Worm (Caenorhabditis elegans): ENCODE results near the gene E04D5.5.
"Not testable (repeated sequence)": the region's sequence is repeated elsewhere in the genome, so short reads cannot be mapped to it uniquely, and the experiment has no call there.

The E04D5.5 gene

ce11 chrII:10435836-10436235 lies 24.7 kb downstream of the E04D5.5 start, which contains the start of gene cut-4:
Gene cut-4 (plus strand): TSS chrII:10436136.
- TF ChIP-seq tbx-37 (GFP tag; conservative IDR thresholded peaks at IDR 0.05) (no peak), ets-7 (tag; optimal IDR thresholded peaks at IDR 0.05) (no peak), hmg-4 (GFP tag; optimal IDR thresholded peaks at IDR 0.05) (no peak), flt-1 (GFP tag; IDR thresholded peaks at IDR 0.05) (no peak), F13C5.2 (tag; optimal IDR thresholded peaks at IDR 0.05) (no peak), tbx-11 (GFP tag; IDR thresholded peaks at IDR 0.05) (no peak), aly-1 (tag; optimal IDR thresholded peaks at IDR 0.05) (no peak), ceh-13 (GFP tag; optimal IDR thresholded peaks at IDR 0.05) (no peak), tra-4 (tag; optimal IDR thresholded peaks at IDR 0.05) (no peak), hnd-1 (tag; optimal IDR thresholded peaks at IDR 0.05) (no peak), ama-1 (optimal IDR thresholded peaks at IDR 0.05) (no peak), ceh-36 (tag; optimal IDR thresholded peaks at IDR 0.05) (no peak), sea-1 (GFP tag; conservative IDR thresholded peaks at IDR 0.05) (no peak), pes-1 (GFP tag; IDR thresholded peaks at IDR 0.05) (no peak), scrt-1 (GFP tag; IDR thresholded peaks at IDR 0.05) (no peak), hmbx-1 (tag; optimal IDR thresholded peaks at IDR 0.05) (no peak), B0310.2 (tag; optimal IDR thresholded peaks at IDR 0.05) (no peak)

- TF ChIP-seq hmbx-1 (tag; optimal IDR thresholded peaks at IDR 0.05) (no peak), hmg-4 (GFP tag; optimal IDR thresholded peaks at IDR 0.05) (no peak), hnd-1 (tag; optimal IDR thresholded peaks at IDR 0.05) (no peak), flt-1 (GFP tag; IDR thresholded peaks at IDR 0.05) (no peak), scrt-1 (GFP tag; IDR thresholded peaks at IDR 0.05) (no peak), B0310.2 (tag; optimal IDR thresholded peaks at IDR 0.05) (no peak), tra-4 (tag; optimal IDR thresholded peaks at IDR 0.05) (no peak), ceh-36 (tag; optimal IDR thresholded peaks at IDR 0.05) (no peak), ceh-13 (GFP tag; optimal IDR thresholded peaks at IDR 0.05) (no peak)
Measured at ce11 chrII:10437840-10438239, 26.8 kb downstream of the E04D5.5 start.

ce11 chrII:10439976-10440375 lies 28.9 kb downstream of the E04D5.5 start, which contains the start of gene E04D5.4:
Gene E04D5.4 (plus strand): TSS chrII:10440276.
- no peak for TF ChIP-seq flt-1 (GFP tag; IDR thresholded peaks at IDR 0.05)
- TF ChIP-seq pes-1 (GFP tag; IDR thresholded peaks at IDR 0.05), result no peak
- no peak for TF ChIP-seq hnd-1 (tag; optimal IDR thresholded peaks at IDR 0.05)
- TF ChIP-seq tra-4 (tag; optimal IDR thresholded peaks at IDR 0.05), result no peak
- no peak for TF ChIP-seq B0310.2 (tag; optimal IDR thresholded peaks at IDR 0.05)
- TF ChIP-seq ets-7 (tag; optimal IDR thresholded peaks at IDR 0.05), result no peak

- not testable (repeated sequence) for TF ChIP-seq hmbx-1 (tag; optimal IDR thresholded peaks at IDR 0.05); ama-1 (optimal IDR thresholded peaks at IDR 0.05); F13C5.2 (tag; optimal IDR thresholded peaks at IDR 0.05)
Measured at ce11 chrII:10442846-10443245, 31.8 kb downstream of the E04D5.5 start, which contains the start of gene ZK673.1. Gene ZK673.1 (plus strand): TSS chrII:10443146.

ce11 chrII:10443898-10444297 lies 32.8 kb downstream of the E04D5.5 start:
- TF ChIP-seq hmg-4 (GFP tag; optimal IDR thresholded peaks at IDR 0.05), result no peak
- no peak for TF ChIP-seq tra-4 (tag; optimal IDR thresholded peaks at IDR 0.05)
- TF ChIP-seq ceh-13 (GFP tag; optimal IDR thresholded peaks at IDR 0.05), result no peak

ce11 chrII:10444971-10445707 lies 34.0 kb downstream of the E04D5.5 start:
- TF ChIP-seq ets-7 (tag; optimal IDR thresholded peaks at IDR 0.05) (no peak), hmg-4 (GFP tag; optimal IDR thresholded peaks at IDR 0.05) (no peak), B0310.2 (tag; optimal IDR thresholded peaks at IDR 0.05) (no peak), scrt-1 (GFP tag; IDR thresholded peaks at IDR 0.05) (no peak), tbx-11 (GFP tag; IDR thresholded peaks at IDR 0.05) (no peak), hmbx-1 (tag; optimal IDR thresholded peaks at IDR 0.05) (no peak), hnd-1 (tag; optimal IDR thresholded peaks at IDR 0.05) (no peak), sea-1 (GFP tag; conservative IDR thresholded peaks at IDR 0.05) (no peak), aly-1 (tag; optimal IDR thresholded peaks at IDR 0.05) (no peak), tbx-37 (GFP tag; conservative IDR thresholded peaks at IDR 0.05) (no peak), pes-1 (GFP tag; IDR thresholded peaks at IDR 0.05) (no peak), F13C5.2 (tag; optimal IDR thresholded peaks at IDR 0.05) (no peak), flt-1 (GFP tag; IDR thresholded peaks at IDR 0.05) (no peak), ceh-36 (tag; optimal IDR thresholded peaks at IDR 0.05) (no peak)

- TF ChIP-seq ceh-13 (GFP tag; optimal IDR thresholded peaks at IDR 0.05) (no peak), ceh-36 (tag; optimal IDR thresholded peaks at IDR 0.05) (no peak), F13C5.2 (tag; optimal IDR thresholded peaks at IDR 0.05) (no peak), ets-7 (tag; optimal IDR thresholded peaks at IDR 0.05) (no peak), sea-1 (GFP tag; conservative IDR thresholded peaks at IDR 0.05) (no peak), aly-1 (tag; optimal IDR thresholded peaks at IDR 0.05) (no peak), pes-1 (GFP tag; IDR thresholded peaks at IDR 0.05) (no peak), tbx-11 (GFP tag; IDR thresholded peaks at IDR 0.05) (0 out of 2 replicates have a peak, but pooled peaks have one; percentile 27), tra-4 (tag; optimal IDR thresholded peaks at IDR 0.05) (no peak), flt-1 (GFP tag; IDR thresholded peaks at IDR 0.05) (no peak), hmbx-1 (tag; optimal IDR thresholded peaks at IDR 0.05) (no peak), tbx-37 (GFP tag; conservative IDR thresholded peaks at IDR 0.05) (no peak), scrt-1 (GFP tag; IDR thresholded peaks at IDR 0.05) (no peak), hmg-4 (GFP tag; optimal IDR thresholded peaks at IDR 0.05) (peak; percentile 11)
Measured at ce11 chrII:10445738-10446137, 34.6 kb downstream of the E04D5.5 start.

- TF ChIP-seq sea-1 (GFP tag; conservative IDR thresholded peaks at IDR 0.05) (no peak), tbx-11 (GFP tag; IDR thresholded peaks at IDR 0.05) (no peak), ama-1 (optimal IDR thresholded peaks at IDR 0.05) (no peak), tbx-37 (GFP tag; conservative IDR thresholded peaks at IDR 0.05) (no peak), hmg-4 (GFP tag; optimal IDR thresholded peaks at IDR 0.05) (no peak), ets-7 (tag; optimal IDR thresholded peaks at IDR 0.05) (no peak), ceh-36 (tag; optimal IDR thresholded peaks at IDR 0.05) (no peak), F13C5.2 (tag; optimal IDR thresholded peaks at IDR 0.05) (no peak), ceh-13 (GFP tag; optimal IDR thresholded peaks at IDR 0.05) (no peak), scrt-1 (GFP tag; IDR thresholded peaks at IDR 0.05) (no peak), pes-1 (GFP tag; IDR thresholded peaks at IDR 0.05) (no peak), B0310.2 (tag; optimal IDR thresholded peaks at IDR 0.05) (no peak), flt-1 (GFP tag; IDR thresholded peaks at IDR 0.05) (no peak), hnd-1 (tag; optimal IDR thresholded peaks at IDR 0.05) (no peak), hmbx-1 (tag; optimal IDR thresholded peaks at IDR 0.05) (no peak), aly-1 (tag; optimal IDR thresholded peaks at IDR 0.05) (no peak), tra-4 (tag; optimal IDR thresholded peaks at IDR 0.05) (no peak)
Measured at ce11 chrII:10446300-10446699, 35.2 kb downstream of the E04D5.5 start.

Measured in whole organism, early embryonic.